Fruit fly (Drosophila melanogaster) whole organism, embryonic: ENCODE measurements around the gene Pex14.
A peak's percentile ranks its signal among the peaks of the same experiment; 100 is the strongest.

ENCODE experiments used
- Abd-B ChIP-seq: fragments of 200-800 bp; sonication (Bioruptor generic); optimal IDR thresholded peaks from 2 replicates; lab custom pipeline; 2018; ENCODE audit warnings: missing biosample characterization, mild to moderate bottlenecking, missing genetic modification characterization, moderate library complexity
- Bgb ChIP-seq: fragments of 200-800 bp; sonication (Bioruptor generic); IDR thresholded peaks from 2 replicates; pipeline ENCODE4 v1.3.6; 2022; ENCODE audit warnings: missing biosample characterization, missing genetic modification characterization; ENCODE audit not compliant: partially characterized antibody
- BtbVII ChIP-seq: fragments of 200-800 bp; sonication (Bioruptor generic); optimal IDR thresholded peaks from 3 replicates; lab custom pipeline; 2017; ENCODE audit warnings: missing biosample characterization, mild to moderate bottlenecking, missing genetic modification characterization
- Bteb2 ChIP-seq: fragments of 200-800 bp; sonication (Bioruptor generic); optimal IDR thresholded peaks from 2 replicates; lab custom pipeline; 2016; ENCODE audit warnings: missing biosample characterization, missing genetic modification characterization
- CG10543 ChIP-seq: fragments of 200-800 bp; sonication (Bioruptor generic); optimal IDR thresholded peaks from 3 replicates; lab custom pipeline; 2017; ENCODE audit warnings: missing biosample characterization, mild to moderate bottlenecking, missing genetic modification characterization, moderate library complexity
- CG10654 ChIP-seq: fragments of 200-800 bp; sonication (Bioruptor generic); optimal IDR thresholded peaks from 2 replicates; lab custom pipeline; 2016; ENCODE audit warnings: missing biosample characterization, missing genetic modification characterization
- CG13624 ChIP-seq: fragments of 200-800 bp; sonication (Bioruptor generic); optimal IDR thresholded peaks from 2 replicates; lab custom pipeline; 2016; ENCODE audit warnings: missing biosample characterization, missing genetic modification characterization
- CG14710 ChIP-seq: fragments of 200-800 bp; sonication (Bioruptor generic); optimal IDR thresholded peaks from 3 replicates; lab custom pipeline; 2019; ENCODE audit warnings: missing biosample characterization, mild to moderate bottlenecking, missing genetic modification characterization, moderate library complexity
- CG15269 ChIP-seq: fragments of 200-800 bp; sonication (Bioruptor generic); optimal IDR thresholded peaks from 2 replicates; lab custom pipeline; 2018; ENCODE audit warnings: missing biosample characterization, mild to moderate bottlenecking, missing genetic modification characterization, moderate library complexity
- CG1602 ChIP-seq: fragments of 200-800 bp; sonication (Bioruptor generic); optimal IDR thresholded peaks from 3 replicates; lab custom pipeline; 2016; ENCODE audit warnings: missing biosample characterization, missing genetic modification characterization
- CG17829 ChIP-seq: fragments of 200-800 bp; optimal IDR thresholded peaks from 2 replicates; lab custom pipeline; 2019; ENCODE audit warnings: missing biosample characterization, mild to moderate bottlenecking, missing genetic modification characterization, moderate library complexity
- CG2116 ChIP-seq: fragments of 200-800 bp; sonication (Bioruptor generic); optimal IDR thresholded peaks from 3 replicates; lab custom pipeline; 2018; ENCODE audit warnings: missing biosample characterization, mild to moderate bottlenecking, missing genetic modification characterization
- CG3065 ChIP-seq: fragments of 200-800 bp; sonication (Bioruptor generic); optimal IDR thresholded peaks from 2 replicates; lab custom pipeline; 2016; ENCODE audit warnings: missing biosample characterization, missing genetic modification characterization
- CG4854 ChIP-seq: fragments of 200-800 bp; sonication (Bioruptor generic); optimal IDR thresholded peaks from 2 replicates; lab custom pipeline; 2016; ENCODE audit warnings: missing biosample characterization, missing genetic modification characterization, inconsistent platforms
- CG6254 ChIP-seq: fragments of 200-800 bp; sonication (Bioruptor generic); optimal IDR thresholded peaks from 3 replicates; lab custom pipeline; 2017; ENCODE audit warnings: mild to moderate bottlenecking, missing biosample characterization, missing genetic modification reagents, missing genetic modification characterization
- CkIIα-i1 ChIP-seq: fragments of 200-800 bp; sonication (Bioruptor generic); IDR thresholded peaks from 2 replicates; pipeline ENCODE4 v1.3.6; 2022; ENCODE audit warnings: missing biosample characterization, missing genetic modification characterization
- D ChIP-seq, 2 experiments: fragments of 200-800 bp in 1 of 2; fragments of >200 bp in 1 of 2; sonication (Bioruptor generic) in 1 of 2; optimal IDR thresholded peaks; 2 replicates in 1 of 2; 3 replicates in 1 of 2; lab custom pipeline; 2017; ENCODE audit warnings: mild to moderate bottlenecking in 1 of 2, missing biosample characterization in 1 of 2, missing genetic modification characterization in 1 of 2, missing genetic modification reagents in 1 of 2
- Doc3 ChIP-seq: fragments of 200-800 bp; sonication (Bioruptor generic); IDR thresholded peaks from 3 replicates; pipeline ENCODE4 v1.3.6; 2022; ENCODE audit warnings: missing biosample characterization, missing genetic modification characterization; ENCODE audit not compliant: partially characterized antibody
- Dp ChIP-seq: fragments of 200-800 bp; sonication (Bioruptor generic); optimal IDR thresholded peaks from 2 replicates; lab custom pipeline; 2018; ENCODE audit warnings: missing biosample characterization, mild to moderate bottlenecking, missing genetic modification characterization, moderate library complexity
- Drgx ChIP-seq: fragments of 200-800 bp; sonication (Bioruptor generic); IDR thresholded peaks from 2 replicates; pipeline ENCODE4 v1.3.6; 2022; ENCODE audit warnings: missing biosample characterization, missing genetic modification characterization
- Hmx ChIP-seq: fragments of 200-800 bp; sonication (Bioruptor generic); optimal IDR thresholded peaks from 2 replicates; lab custom pipeline; 2016; ENCODE audit warnings: missing biosample characterization, missing genetic modification characterization
- Jarid2 ChIP-seq: fragments of 200-800 bp; sonication (Bioruptor generic); optimal IDR thresholded peaks from 3 replicates; lab custom pipeline; 2017; ENCODE audit warnings: mild to moderate bottlenecking, missing biosample characterization, missing genetic modification reagents, missing genetic modification characterization
- Rfx ChIP-seq: fragments of 200-800 bp; sonication (Bioruptor generic); IDR thresholded peaks from 2 replicates; pipeline ENCODE4 v1.3.6; 2022; ENCODE audit warnings: missing biosample characterization, missing genetic modification characterization
- Side ChIP-seq: fragments of 200-800 bp; sonication (Bioruptor generic); optimal IDR thresholded peaks from 2 replicates; lab custom pipeline; 2016; ENCODE audit warnings: missing biosample characterization, missing genetic modification characterization
- Sry-δ ChIP-seq: fragments of 200-800 bp; sonication (Bioruptor generic); optimal IDR thresholded peaks from 2 replicates; lab custom pipeline; 2016; ENCODE audit warnings: missing biosample characterization, missing genetic modification characterization
- TFAM ChIP-seq: fragments of 200-800 bp; sonication (Bioruptor generic); optimal IDR thresholded peaks from 2 replicates; lab custom pipeline; 2017; ENCODE audit warnings: missing biosample characterization, missing genetic modification characterization, inconsistent platforms
- YL-1 ChIP-seq: fragments of 200-800 bp; sonication (Bioruptor generic); optimal IDR thresholded peaks from 3 replicates; lab custom pipeline; 2017; ENCODE audit warnings: missing biosample characterization, mild to moderate bottlenecking, missing genetic modification characterization
- ac ChIP-seq: fragments of 200-800 bp; sonication (Bioruptor generic); optimal IDR thresholded peaks from 3 replicates; lab custom pipeline; 2017; ENCODE audit warnings: missing biosample characterization, mild to moderate bottlenecking, missing genetic modification characterization
- al ChIP-seq: fragments of 200-800 bp; sonication (Bioruptor generic); IDR thresholded peaks from 2 replicates; pipeline ENCODE4 v1.3.6; 2022; ENCODE audit warnings: missing biosample characterization, missing genetic modification characterization
- crc ChIP-seq: fragments of 200-800 bp; sonication (Bioruptor generic); optimal IDR thresholded peaks from 2 replicates; lab custom pipeline; 2016; ENCODE audit warnings: missing biosample characterization, missing genetic modification characterization
- eve ChIP-seq, 2 experiments: fragments of >200 bp; optimal IDR thresholded peaks; 2 replicates each; lab custom pipeline; 2017; ENCODE audit warnings: missing biosample characterization in 2 of 2, missing genetic modification characterization in 2 of 2
- eyg ChIP-seq: fragments of 200-800 bp; sonication (Bioruptor generic); optimal IDR thresholded peaks from 3 replicates; lab custom pipeline; 2016; ENCODE audit warnings: missing biosample characterization, missing genetic modification characterization
- gfzf ChIP-seq: fragments of 200-800 bp; sonication (Bioruptor generic); optimal IDR thresholded peaks from 2 replicates; lab custom pipeline; 2016; ENCODE audit warnings: missing biosample characterization, mild to moderate bottlenecking, missing genetic modification characterization, moderate library complexity
- h ChIP-seq: fragments of >200 bp; optimal IDR thresholded peaks from 2 replicates; lab custom pipeline; 2017
- ham ChIP-seq: fragments of 200-800 bp; sonication (Bioruptor generic); IDR thresholded peaks from 2 replicates; pipeline ENCODE4 v1.3.6; 2022; ENCODE audit warnings: missing biosample characterization, missing genetic modification characterization
- hth ChIP-seq: fragments of >200 bp; optimal IDR thresholded peaks from 2 replicates; lab custom pipeline; 2017; ENCODE audit warnings: inconsistent platforms
- jumu ChIP-seq: fragments of 200-800 bp; sonication (Bioruptor generic); optimal IDR thresholded peaks from 3 replicates; lab custom pipeline; 2016; ENCODE audit warnings: missing biosample characterization, missing genetic modification characterization
- lbe ChIP-seq: fragments of 200-800 bp; sonication (Bioruptor generic); optimal IDR thresholded peaks from 2 replicates; lab custom pipeline; 2016; ENCODE audit warnings: missing biosample characterization, mild to moderate bottlenecking, missing genetic modification characterization
- ro ChIP-seq: fragments of 200-800 bp; sonication (Bioruptor generic); IDR thresholded peaks from 2 replicates; pipeline ENCODE4 v1.3.6; 2022; ENCODE audit warnings: missing biosample characterization, missing genetic modification characterization
- row ChIP-seq: fragments of 200-800 bp; sonication (Bioruptor generic); IDR thresholded peaks from 3 replicates; pipeline ENCODE4 v1.3.6; 2022; ENCODE audit warnings: missing biosample characterization, missing genetic modification characterization
- run ChIP-seq: fragments of 200-800 bp; sonication (Bioruptor generic); optimal IDR thresholded peaks from 3 replicates; lab custom pipeline; 2018; ENCODE audit warnings: missing biosample characterization, mild to moderate bottlenecking, missing genetic modification characterization
- sens-2 ChIP-seq: fragments of 200-800 bp; sonication (Bioruptor generic); IDR thresholded peaks from 2 replicates; pipeline ENCODE4 v1.3.6; 2022; ENCODE audit warnings: missing biosample characterization, missing genetic modification characterization
- seq ChIP-seq: fragments of 200-800 bp; sonication (Bioruptor generic); IDR thresholded peaks from 2 replicates; pipeline ENCODE4 v1.3.6; 2022; ENCODE audit warnings: missing biosample characterization, missing genetic modification characterization
- shn ChIP-seq: fragments of 200-800 bp; sonication (Bioruptor generic); optimal IDR thresholded peaks from 3 replicates; lab custom pipeline; 2016; ENCODE audit warnings: missing biosample characterization, missing genetic modification characterization
- so ChIP-seq: fragments of 200-800 bp; sonication (Bioruptor generic); IDR thresholded peaks from 3 replicates; pipeline ENCODE4 v1.3.6; 2022; ENCODE audit warnings: missing biosample characterization, missing genetic modification characterization
- tup ChIP-seq: fragments of 200-800 bp; sonication (Bioruptor generic); optimal IDR thresholded peaks from 2 replicates; lab custom pipeline; 2016; ENCODE audit warnings: missing biosample characterization, mild to moderate bottlenecking, missing genetic modification characterization, moderate library complexity
- wdn ChIP-seq: fragments of 200-800 bp; sonication (Bioruptor generic); IDR thresholded peaks from 2 replicates; pipeline ENCODE4 v1.3.6; 2022; ENCODE audit warnings: missing biosample characterization, missing genetic modification characterization
- wek ChIP-seq: fragments of 200-800 bp; sonication (Bioruptor generic); optimal IDR thresholded peaks from 3 replicates; lab custom pipeline; 2018; ENCODE audit warnings: missing biosample characterization, mild to moderate bottlenecking, missing genetic modification characterization, moderate library complexity
- wor ChIP-seq: fragments of 200-800 bp; sonication (Bioruptor generic); IDR thresholded peaks from 2 replicates; pipeline ENCODE4 v1.3.6; 2022; ENCODE audit warnings: missing biosample characterization, missing genetic modification characterization
- yki ChIP-seq: fragments of >200 bp; optimal IDR thresholded peaks from 3 replicates; lab custom pipeline; 2018

Pex14 gene

dm6 chr3L:20778224-20779063, at the start of gene Pex14, which contains the start of gene Pex16 (continued):
- peak; percentile 47 for TF ChIP-seq CG2116 (GFP tag; lab: Kevin White, UChicago)
- peak; percentile 40; the same call in 1 of the 2 replicates for TF ChIP-seq al (GFP tag; lab: Robert Waterston, UW)
- TF ChIP-seq ro (GFP tag; lab: Robert Waterston, UW) = no peak
- no peak for TF ChIP-seq Jarid2 (GFP tag; lab: Kevin White, UChicago)
- TF ChIP-seq CG6254 = no peak
- peak; percentile 57 for TF ChIP-seq Drgx (GFP tag; lab: Robert Waterston, UW)
- 0 out of 2 replicates have a peak, but pooled peaks have one; percentile 10 for TF ChIP-seq seq (GFP tag; lab: Robert Waterston, UW)
- TF ChIP-seq crc (GFP tag; lab: Kevin White, UChicago) = peak; percentile 46
- TF ChIP-seq Doc3 (GFP tag; lab: Robert Waterston, UW) = no peak
- TF ChIP-seq shn (GFP tag; lab: Kevin White, UChicago) = peak; percentile 76
- no peak for TF ChIP-seq tup (GFP tag; lab: Kevin White, UChicago)
- TF ChIP-seq jumu (GFP tag; lab: Kevin White, UChicago) = peak; percentile 69
- TF ChIP-seq D (optimal IDR thresholded peaks at IDR 0.05; lab: Kevin White, UChicago) = no peak
- TF ChIP-seq D (GFP tag; optimal IDR thresholded peaks at IDR 0.05; lab: Kevin White, UChicago) = peak; percentile 31
- peak; percentile 79 for TF ChIP-seq Abd-B (GFP tag; lab: Kevin White, UChicago)
- no peak for TF ChIP-seq ham (GFP tag; lab: Robert Waterston, UW)
- TF ChIP-seq hth (lab: Kevin White, UChicago) = no peak
- TF ChIP-seq CG14710 (tag; lab: Kevin White, UChicago) = peak; percentile 61
- peak; percentile 66; the same call in 1 of the 3 replicates for TF ChIP-seq so (GFP tag; lab: Robert Waterston, UW)
- no peak for TF ChIP-seq sens-2 (GFP tag; lab: Robert Waterston, UW)
- peak; percentile 47 for TF ChIP-seq YL-1
- no peak for TF ChIP-seq wor (GFP tag; lab: Robert Waterston, UW)
- no peak for TF ChIP-seq CkIIα-i1 (GFP tag; lab: Robert Waterston, UW)
- TF ChIP-seq CG15269 = peak; percentile 68
- TF ChIP-seq CG17829 (tag; lab: Kevin White, UChicago) = peak; percentile 64
- TF ChIP-seq CG1602 = peak; percentile 77
- peak; percentile 68 for TF ChIP-seq Side (GFP tag; lab: Kevin White, UChicago)
- TF ChIP-seq Dp (GFP tag; lab: Kevin White, UChicago) = peak; percentile 30
- TF ChIP-seq Hmx (GFP tag; lab: Kevin White, UChicago) = no peak
- no peak for TF ChIP-seq run (tag; lab: Kevin White, UChicago)
- TF ChIP-seq yki (lab: Kevin White, UChicago) = no peak
- no peak for TF ChIP-seq BtbVII
- peak; percentile 55 for TF ChIP-seq eyg (GFP tag; lab: Kevin White, UChicago)
- TF ChIP-seq CG10543 = peak; percentile 65
- TF ChIP-seq gfzf (GFP tag; lab: Kevin White, UChicago) = peak; percentile 86
- TF ChIP-seq CG13624 = peak; percentile 78
- peak; percentile 37 for TF ChIP-seq CG10654 (GFP tag; lab: Kevin White, UChicago)
- no peak for TF ChIP-seq Bgb (GFP tag; lab: Robert Waterston, UW)
- TF ChIP-seq row (GFP tag; lab: Robert Waterston, UW) = peak; percentile 90
- TF ChIP-seq ac = no peak
- peak; percentile 85 for TF ChIP-seq Rfx
- no peak for TF ChIP-seq TFAM (GFP tag; lab: Kevin White, UChicago)
- TF ChIP-seq h = no peak
- peak; percentile 38 for TF ChIP-seq CG4854 (GFP tag; lab: Kevin White, UChicago)
- peak; percentile 30 for TF ChIP-seq wek
- TF ChIP-seq CG3065 (GFP tag; lab: Kevin White, UChicago) = no peak
- TF ChIP-seq wdn (GFP tag; lab: Robert Waterston, UW) = peak; percentile 37; the same call in 1 of the 2 replicates
- no peak for TF ChIP-seq lbe (GFP tag; lab: Kevin White, UChicago)
- peak; percentile 61 for TF ChIP-seq Bteb2 (GFP tag; lab: Kevin White, UChicago)
- TF ChIP-seq Sry-δ (GFP tag; lab: Kevin White, UChicago) = peak; percentile 44
- no peak for TF ChIP-seq eve (GFP tag; optimal IDR thresholded peaks at IDR 0.05; lab: Kevin White, UChicago)
